Worm (Caenorhabditis elegans) whole organism, L2 larva: Measurements from ENCODE around the gene F46H5.5.

Source experiments
- C34F6.9 ChIP-seq: fragments of 150-350 bp; optimal IDR thresholded peaks from 2 replicates; lab custom pipeline; 2014; ENCODE audit warnings: missing biosample characterization, missing genetic modification characterization
- F13H6.1 ChIP-seq: sonication (generic microtip); optimal IDR thresholded peaks from 2 replicates; lab custom pipeline; 2016; ENCODE audit warnings: missing genetic modification characterization, missing compliant biosample characterization
- R02D3.7 ChIP-seq: fragments of 150-350 bp; optimal IDR thresholded peaks from 2 replicates; lab custom pipeline; 2014; ENCODE audit warnings: missing biosample characterization, missing genetic modification characterization
- Y55F3AM.14 ChIP-seq: fragments of 200-800 bp; sonication (Bioruptor generic); optimal IDR thresholded peaks from 2 replicates; lab custom pipeline; 2018; ENCODE audit warnings: mild to moderate bottlenecking, missing genetic modification characterization, missing compliant biosample characterization
- ZK546.5 ChIP-seq: sonication (generic microtip); optimal IDR thresholded peaks from 2 replicates; lab custom pipeline; 2017; ENCODE audit warnings: missing biosample characterization, missing genetic modification characterization
- alr-1 ChIP-seq: fragments of 150-350 bp; optimal IDR thresholded peaks from 2 replicates; lab custom pipeline; 2014; ENCODE audit warnings: missing biosample characterization, missing genetic modification characterization
- aly-2 ChIP-seq: fragments of 150-350 bp; optimal IDR thresholded peaks from 2 replicates; lab custom pipeline; 2014; ENCODE audit warnings: missing biosample characterization, missing genetic modification characterization
- ama-1 ChIP-seq: fragments of 150-350 bp; optimal IDR thresholded peaks from 2 replicates; lab custom pipeline; 2018; ENCODE audit warnings: inconsistent platforms
- blmp-1 ChIP-seq: sonication (generic microtip); optimal IDR thresholded peaks from 2 replicates; lab custom pipeline; 2017; ENCODE audit warnings: missing genetic modification characterization, mild to moderate bottlenecking, missing compliant biosample characterization, antibody characterized with exemption, moderate library complexity; ENCODE audit not compliant: insufficient read depth
- ceh-16 ChIP-seq: fragments of 150-350 bp; optimal IDR thresholded peaks from 2 replicates; lab custom pipeline; 2014; ENCODE audit warnings: missing biosample characterization, missing genetic modification characterization
- ceh-82 ChIP-seq: fragments of 150-350 bp; optimal IDR thresholded peaks from 2 replicates; lab custom pipeline; 2014; ENCODE audit warnings: missing biosample characterization, missing genetic modification characterization
- crh-2 ChIP-seq: sonication (generic microtip); optimal IDR thresholded peaks from 2 replicates; lab custom pipeline; 2017; ENCODE audit warnings: missing biosample characterization, missing genetic modification characterization
- dmd-4 ChIP-seq: sonication (generic microtip); optimal IDR thresholded peaks from 2 replicates; lab custom pipeline; 2017; ENCODE audit warnings: missing biosample characterization, missing genetic modification characterization
- egl-27 ChIP-seq: sonication (generic microtip); optimal IDR thresholded peaks from 3 replicates; lab custom pipeline; 2017; ENCODE audit warnings: missing biosample characterization, missing genetic modification reagents, missing genetic modification characterization
- elt-1 ChIP-seq: fragments of 150-350 bp; optimal IDR thresholded peaks from 2 replicates; lab custom pipeline; 2014; ENCODE audit warnings: missing biosample characterization, missing genetic modification characterization
- elt-3 ChIP-seq: sonication (generic microtip); optimal IDR thresholded peaks from 2 replicates; lab custom pipeline; 2017; ENCODE audit warnings: missing biosample characterization, missing genetic modification characterization
- fos-1 ChIP-seq: fragments of 150-350 bp; optimal IDR thresholded peaks from 2 replicates; lab custom pipeline; 2014; ENCODE audit warnings: missing biosample characterization, missing genetic modification characterization
- gmeb-1 ChIP-seq: fragments of 150-350 bp; optimal IDR thresholded peaks from 2 replicates; lab custom pipeline; 2014; ENCODE audit warnings: missing biosample characterization, missing genetic modification characterization
- lin-11 ChIP-seq: fragments of 150-350 bp; sonication (generic microtip); optimal IDR thresholded peaks from 2 replicates; lab custom pipeline; 2014; ENCODE audit warnings: missing biosample characterization, missing genetic modification characterization, inconsistent platforms, mixed read lengths
- lin-13 ChIP-seq: fragments of 150-350 bp; optimal IDR thresholded peaks from 2 replicates; lab custom pipeline; 2014; ENCODE audit warnings: missing biosample characterization, missing genetic modification reagents, missing genetic modification characterization
- lin-39 ChIP-seq: fragments of 150-350 bp; optimal IDR thresholded peaks from 2 replicates; lab custom pipeline; 2014; ENCODE audit warnings: missing biosample characterization, missing genetic modification reagents, missing genetic modification characterization
- lsy-2 ChIP-seq, 2 experiments: fragments of 150-350 bp in 1 of 2; sonication (generic microtip) in 1 of 2; optimal IDR thresholded peaks; 2 replicates each; lab custom pipeline; 2014 to 2017; ENCODE audit warnings: missing biosample characterization in 2 of 2, missing genetic modification characterization in 2 of 2
- mab-5 ChIP-seq: fragments of 150-350 bp; optimal IDR thresholded peaks from 2 replicates; lab custom pipeline; 2014; ENCODE audit warnings: missing biosample characterization, missing genetic modification characterization
- mbf-1 ChIP-seq: sonication (generic microtip); optimal IDR thresholded peaks from 2 replicates; lab custom pipeline; 2017; ENCODE audit warnings: missing biosample characterization, missing genetic modification characterization
- mdl-1 ChIP-seq, 2 experiments: fragments of 150-350 bp in 1 of 2; sonication (generic microtip) in 1 of 2; optimal IDR thresholded peaks; 2 replicates each; lab custom pipeline; 2017; ENCODE audit warnings: missing biosample characterization in 2 of 2, missing genetic modification characterization in 2 of 2
- nhr-10 ChIP-seq: sonication (generic microtip); optimal IDR thresholded peaks from 2 replicates; lab custom pipeline; 2017; ENCODE audit warnings: missing biosample characterization, missing genetic modification characterization
- nhr-11 ChIP-seq: fragments of 150-350 bp; optimal IDR thresholded peaks from 2 replicates; lab custom pipeline; 2014; ENCODE audit warnings: missing biosample characterization, missing genetic modification characterization
- nhr-12 ChIP-seq: fragments of 150-350 bp; optimal IDR thresholded peaks from 2 replicates; lab custom pipeline; 2014; ENCODE audit warnings: missing biosample characterization, missing genetic modification characterization
- nhr-129 ChIP-seq: fragments of 150-350 bp; optimal IDR thresholded peaks from 2 replicates; lab custom pipeline; 2014; ENCODE audit warnings: missing biosample characterization, missing genetic modification characterization
- nhr-21 ChIP-seq: fragments of 150-350 bp; optimal IDR thresholded peaks from 2 replicates; lab custom pipeline; 2014; ENCODE audit warnings: missing biosample characterization, missing genetic modification characterization
- nhr-23 ChIP-seq: fragments of 150-350 bp; optimal IDR thresholded peaks from 2 replicates; lab custom pipeline; 2014; ENCODE audit warnings: missing biosample characterization, missing genetic modification reagents, missing genetic modification characterization
- nhr-237 ChIP-seq: fragments of 150-350 bp; optimal IDR thresholded peaks from 2 replicates; lab custom pipeline; 2014; ENCODE audit warnings: missing biosample characterization, missing genetic modification characterization
- nhr-25 ChIP-seq: fragments of 150-350 bp; sonication (generic microtip); optimal IDR thresholded peaks from 3 replicates; lab custom pipeline; 2014; ENCODE audit warnings: missing biosample characterization, missing genetic modification characterization
- nhr-6 ChIP-seq: fragments of 150-350 bp; optimal IDR thresholded peaks from 2 replicates; lab custom pipeline; 2014; ENCODE audit warnings: missing biosample characterization, missing genetic modification characterization
- nhr-77 ChIP-seq: fragments of 150-350 bp; optimal IDR thresholded peaks from 2 replicates; lab custom pipeline; 2014; ENCODE audit warnings: missing biosample characterization, missing genetic modification characterization
- peb-1 ChIP-seq: fragments of 150-350 bp; optimal IDR thresholded peaks from 2 replicates; lab custom pipeline; 2014; ENCODE audit warnings: missing biosample characterization, missing genetic modification characterization
- sem-4 ChIP-seq: fragments of 150-350 bp; optimal IDR thresholded peaks from 2 replicates; lab custom pipeline; 2014; ENCODE audit warnings: missing biosample characterization, missing genetic modification reagents, missing genetic modification characterization
- skn-1 ChIP-seq: sonication (generic microtip); optimal IDR thresholded peaks from 2 replicates; lab custom pipeline; 2017; ENCODE audit warnings: missing biosample characterization, missing genetic modification characterization
- sma-3 ChIP-seq: sonication (generic microtip); optimal IDR thresholded peaks from 2 replicates; lab custom pipeline; 2016; ENCODE audit warnings: missing genetic modification reagents, missing genetic modification characterization, missing compliant biosample characterization
- sma-9 ChIP-seq, 2 experiments: fragments of 150-350 bp in 1 of 2; sonication (generic microtip) in 1 of 2; optimal IDR thresholded peaks; 2 replicates each; lab custom pipeline; 2014 to 2016; ENCODE audit warnings: missing genetic modification characterization in 2 of 2, mild to moderate bottlenecking in 1 of 2, missing biosample characterization in 1 of 2, missing compliant biosample characterization in 1 of 2, missing genetic modification reagents in 1 of 2, moderate library complexity in 1 of 2
- snpc-4 ChIP-seq: fragments of 150-350 bp; optimal IDR thresholded peaks from 2 replicates; lab custom pipeline; 2014; ENCODE audit warnings: missing biosample characterization, missing genetic modification characterization
- unc-39 ChIP-seq: fragments of 150-350 bp; optimal IDR thresholded peaks from 2 replicates; lab custom pipeline; 2014; ENCODE audit warnings: missing biosample characterization, missing genetic modification characterization
- unc-55 ChIP-seq: fragments of 150-350 bp; sonication (generic microtip); optimal IDR thresholded peaks from 3 replicates; lab custom pipeline; 2014; ENCODE audit warnings: missing biosample characterization, missing genetic modification reagents, missing genetic modification characterization
- unc-62 ChIP-seq: fragments of 150-350 bp; optimal IDR thresholded peaks from 2 replicates; lab custom pipeline; 2014; ENCODE audit warnings: missing biosample characterization, missing genetic modification reagents, missing genetic modification characterization
- zag-1 ChIP-seq: fragments of 150-350 bp; optimal IDR thresholded peaks from 2 replicates; lab custom pipeline; 2014; ENCODE audit warnings: missing biosample characterization, missing genetic modification characterization
- ztf-1 ChIP-seq: fragments of 200-800 bp; sonication (Bioruptor generic); conservative IDR thresholded peaks from 2 replicates; pipeline ENCODE4 v1.3.6; 2022; ENCODE audit warnings: missing genetic modification characterization, missing compliant biosample characterization
- ztf-11 ChIP-seq: sonication (generic microtip); optimal IDR thresholded peaks from 2 replicates; lab custom pipeline; 2017; ENCODE audit warnings: missing biosample characterization, missing genetic modification characterization
- ztf-4 ChIP-seq: fragments of 150-350 bp; optimal IDR thresholded peaks from 2 replicates; lab custom pipeline; 2014; ENCODE audit warnings: missing biosample characterization, missing genetic modification characterization

F46H5.5 gene

DNA sequence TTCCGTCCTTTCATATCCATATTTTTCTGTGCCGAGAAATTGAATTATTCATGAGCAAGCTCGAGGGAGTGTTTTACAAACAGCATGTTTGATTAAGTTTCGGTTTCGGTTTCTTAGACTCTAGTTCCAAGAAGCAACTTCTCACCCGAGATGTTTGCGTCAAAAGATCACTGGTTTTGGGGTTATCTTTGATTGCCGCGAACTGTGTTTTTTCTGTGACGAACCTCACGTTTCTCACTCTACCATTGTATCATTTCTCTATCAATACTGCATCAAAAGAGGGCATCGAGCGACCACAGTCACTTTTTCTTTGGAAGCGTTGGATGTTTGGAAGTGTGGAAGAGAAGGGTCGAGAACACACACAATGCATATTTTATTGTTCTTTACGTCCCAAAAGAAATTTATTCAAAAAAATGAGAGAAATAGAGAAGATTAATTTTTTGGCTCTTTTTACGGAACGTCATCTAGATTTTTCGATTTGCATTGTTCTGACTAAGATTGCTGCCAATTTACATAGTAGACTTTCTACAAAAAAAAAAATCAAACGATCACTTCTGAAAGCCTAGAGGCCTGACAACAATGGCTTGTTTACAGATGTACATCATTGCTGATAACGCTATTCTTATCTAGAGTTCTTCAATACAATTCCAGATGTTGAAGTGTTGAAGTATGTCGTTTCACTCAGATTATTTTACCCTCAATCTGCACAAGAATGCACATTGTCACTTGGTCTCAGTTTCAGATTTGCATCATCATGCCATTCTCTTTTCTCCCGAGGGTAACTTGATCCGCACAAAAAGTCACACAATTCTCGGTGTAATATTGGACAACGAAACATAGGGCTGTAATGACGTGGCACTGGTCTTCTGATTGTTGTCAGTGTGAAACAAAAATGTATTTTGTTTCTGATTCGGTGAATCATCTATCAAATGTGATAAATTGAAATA, 23.4 kb downstream of the F46H5.5 start (continued):
- no peak for TF ChIP-seq snpc-4

DNA sequence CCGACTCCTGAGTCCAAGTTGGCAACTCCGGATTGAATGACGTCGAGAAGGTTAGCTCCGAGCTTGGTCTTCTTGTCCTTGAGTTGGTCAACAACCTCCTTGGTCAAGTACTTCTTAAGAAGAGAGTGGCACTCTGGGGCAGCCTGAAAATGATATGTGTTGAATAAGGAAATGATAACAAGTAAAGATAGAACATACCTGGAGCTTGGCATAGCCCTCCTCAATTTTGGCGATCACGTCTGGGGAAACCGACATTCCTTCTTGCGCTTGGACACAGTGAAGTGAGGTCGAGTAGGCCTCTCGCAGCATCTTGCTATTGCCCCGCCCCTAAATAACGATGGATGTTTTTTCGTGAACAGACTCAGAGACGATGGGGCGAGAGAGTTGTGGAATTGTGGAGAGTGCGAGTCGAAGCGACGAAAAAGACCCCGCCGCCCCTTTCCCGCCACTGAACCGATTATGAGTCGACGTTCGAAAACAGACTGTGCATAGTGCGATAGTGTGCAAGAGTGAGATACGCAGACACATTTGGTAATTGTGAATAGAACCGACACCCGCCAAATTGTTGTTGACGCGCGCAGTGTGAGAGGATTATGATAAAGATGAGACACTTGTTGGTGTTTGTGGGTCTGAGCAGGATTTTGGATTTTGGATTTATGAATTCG, 24.5 kb downstream of the F46H5.5 start:
- TF ChIP-seq mbf-1 (tag; lab: Kevin White, UChicago) (no peak), nhr-6 (tag; lab: Kevin White, UChicago) (no peak), lin-13 (GFP tag; lab: Kevin White, UChicago) (no peak), ztf-11 (tag; lab: Kevin White, UChicago) (no peak), mab-5 (tag; lab: Kevin White, UChicago) (no peak), egl-27 (tag; lab: Kevin White, UChicago) (no peak), sma-3 (GFP tag; lab: Kevin White, UChicago) (no peak), lin-11 (tag; lab: Kevin White, UChicago) (peak; percentile 9), sma-9 (GFP tag; optimal IDR thresholded peaks at IDR 0.05; lab: Kevin White, UChicago) (peak; percentile 45), sma-9 (tag; optimal IDR thresholded peaks at IDR 0.05; lab: Kevin White, UChicago) (no peak), ZK546.5 (no peak), alr-1 (tag; lab: Kevin White, UChicago) (no peak), elt-1 (tag; lab: Kevin White, UChicago) (no peak), blmp-1 (tag; lab: Kevin White, UChicago) (no peak), nhr-11 (no peak), nhr-23 (tag; lab: Kevin White, UChicago) (no peak), nhr-10 (tag; lab: Kevin White, UChicago) (no peak), nhr-129 (tag; lab: Kevin White, UChicago) (peak; percentile 63), crh-2 (tag; lab: Kevin White, UChicago) (peak; percentile 58), unc-62 (GFP tag; lab: Kevin White, UChicago) (no peak), zag-1 (no peak), lin-39 (no peak), C34F6.9 (peak; percentile 39), nhr-25 (tag; lab: Kevin White, UChicago) (peak; percentile 23), unc-55 (GFP tag; lab: Kevin White, UChicago) (peak; percentile 21), mdl-1 (tag; optimal IDR thresholded peaks at IDR 0.05; lab: Kevin White, UChicago) (peak in 1 of 2 experiments; percentile 39), snpc-4 (no peak), gmeb-1 (tag; lab: Kevin White, UChicago) (no peak), nhr-237 (tag; lab: Kevin White, UChicago) (no peak), peb-1 (no peak), aly-2 (no peak), Y55F3AM.14 (GFP tag; lab: Kevin White, UChicago) (no peak), F13H6.1 (tag; lab: Kevin White, UChicago) (peak; percentile 63), dmd-4 (no peak), ceh-82 (tag; lab: Kevin White, UChicago) (no peak), elt-3 (tag; lab: Kevin White, UChicago) (no peak), nhr-21 (tag; lab: Kevin White, UChicago) (no peak), ama-1 (lab: Kevin White, UChicago) (peak; percentile 63), lsy-2 (tag; optimal IDR thresholded peaks at IDR 0.05; lab: Kevin White, UChicago) (peak in 1 of 2 experiments; percentile 55), ceh-16 (tag; lab: Kevin White, UChicago) (no peak), ztf-4 (peak; percentile 0), sem-4 (tag; lab: Kevin White, UChicago) (no peak), nhr-77 (tag; lab: Kevin White, UChicago) (no peak), ztf-1 (no peak), unc-39 (tag; lab: Kevin White, UChicago) (no peak), fos-1 (peak; percentile 54), R02D3.7 (no peak), nhr-12 (no peak), skn-1 (tag; lab: Kevin White, UChicago) (no peak)
